Fruit fly (Drosophila melanogaster): ENCODE data around the gene CG14260.

Gene CG14260

DNA sequence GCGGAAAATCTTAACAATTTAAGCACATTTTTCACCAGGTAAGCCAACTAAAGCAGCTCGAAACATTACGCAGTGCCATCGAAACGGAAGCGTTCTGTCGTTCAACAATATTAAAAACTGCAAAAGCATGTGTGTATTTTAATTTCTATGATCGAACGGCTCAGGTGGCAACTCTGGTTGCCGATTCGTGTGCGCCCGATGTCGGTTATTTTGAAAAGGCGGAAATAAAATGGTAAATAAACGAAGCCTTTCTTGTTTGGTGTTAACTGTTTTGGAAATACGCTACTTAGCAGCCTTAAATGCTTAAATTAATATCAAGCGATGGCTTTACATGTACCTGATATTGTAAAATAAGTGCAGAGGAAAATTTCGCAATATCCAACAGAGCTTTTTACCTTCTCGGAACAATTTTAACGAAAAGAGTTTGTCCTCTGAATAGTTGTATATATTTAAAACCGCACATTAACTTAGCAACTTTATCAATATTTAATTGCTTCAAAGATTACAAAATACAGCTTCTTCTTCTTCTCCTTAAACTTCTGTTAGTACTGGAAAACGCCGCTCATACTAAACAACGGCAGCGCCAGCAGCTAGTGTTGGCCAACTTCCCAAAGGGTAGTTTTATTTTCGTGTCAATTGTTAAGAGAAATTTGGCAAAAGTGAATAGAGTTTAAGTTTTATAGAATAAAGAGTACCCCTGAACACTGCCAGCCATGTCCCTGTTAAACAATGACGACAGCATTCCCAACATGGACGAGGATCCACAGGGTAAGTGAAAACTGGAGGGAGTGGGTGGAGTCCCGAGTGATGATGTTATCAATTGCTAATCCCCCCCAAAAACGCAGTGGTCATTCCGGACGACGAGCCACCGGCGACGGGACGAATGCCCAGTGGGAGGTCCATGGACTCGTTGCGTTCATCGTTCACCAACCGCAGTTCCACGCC, 8.1 kb downstream of the CG14260 start, which contains the start of gene CG5934 (continued):
- TF ChIP-seq CG17359 (tag; optimal IDR thresholded peaks at IDR 0.05) (peak; percentile 35), CTCF (GFP tag; optimal IDR thresholded peaks at IDR 0.05) (peak; percentile 53), CG11247 (GFP tag; IDR thresholded peaks at IDR 0.05) (0 out of 2 replicates have a peak, but pooled peaks have one; percentile 46), CG11456 (GFP tag; IDR thresholded peaks at IDR 0.05) (peak; percentile 77; the same call in 2 of the 3 replicates), CG16813 (GFP tag; IDR thresholded peaks at IDR 0.05; ENCODE audit: partially characterized antibody) (0 out of 3 replicates have a peak, but pooled peaks have one; percentile 20), CG7745 (tag; optimal IDR thresholded peaks at IDR 0.05) (no peak), tin (GFP tag; optimal IDR thresholded peaks at IDR 0.05) (peak; percentile 10), toy (GFP tag; IDR thresholded peaks at IDR 0.05) (no peak), chinmo (GFP tag; IDR thresholded peaks at IDR 0.05; ENCODE audit: partially characterized antibody) (no peak), CG6683 (GFP tag; optimal IDR thresholded peaks at IDR 0.05) (no peak), trem (tag; optimal IDR thresholded peaks at IDR 0.05) (peak; percentile 49), pfk (GFP tag; optimal IDR thresholded peaks at IDR 0.05) (peak; percentile 1), CG7839 (tag; optimal IDR thresholded peaks at IDR 0.05) (peak; percentile 21), Myb (GFP tag; optimal IDR thresholded peaks at IDR 0.05) (peak; percentile 90), Ets65A (GFP tag) (peak; percentile 95), CG14441 (GFP tag; IDR thresholded peaks at IDR 0.05) (no peak; the same call in 1 of the 2 replicates), CG9609 (GFP tag; optimal IDR thresholded peaks at IDR 0.05) (no peak), h (optimal IDR thresholded peaks at IDR 0.05) (no peak), ken (GFP tag; IDR thresholded peaks at IDR 0.05) (0 out of 3 replicates have a peak, but pooled peaks have one; percentile 32), Doc2 (GFP tag; IDR thresholded peaks at IDR 0.05) (no peak), amos (GFP tag; IDR thresholded peaks at IDR 0.05; ENCODE audit: partially characterized antibody) (peak; percentile 25; the same call in 1 of the 2 replicates), CG1529 (GFP tag; optimal IDR thresholded peaks at IDR 0.05) (peak; percentile 8), slbo (GFP tag; IDR thresholded peaks at IDR 0.05) (peak; percentile 75), BEAF-32 (GFP tag; optimal IDR thresholded peaks at IDR 0.05) (peak; percentile 38), Hmr (GFP tag; optimal IDR thresholded peaks at IDR 0.05) (peak; percentile 50), vfl (GFP tag; optimal IDR thresholded peaks at IDR 0.05) (peak; percentile 27), TFAM (GFP tag; optimal IDR thresholded peaks at IDR 0.05) (no peak), jumu (GFP tag; optimal IDR thresholded peaks at IDR 0.05) (peak; percentile 38), pzg (GFP tag; optimal IDR thresholded peaks at IDR 0.05) (peak; percentile 59), maf-S (GFP tag; optimal IDR thresholded peaks at IDR 0.05) (peak; percentile 35), CG12155 (GFP tag; optimal IDR thresholded peaks at IDR 0.05) (peak; percentile 34), CG2120 (GFP tag; optimal IDR thresholded peaks at IDR 0.05) (peak; percentile 59), CG10366 (GFP tag; IDR thresholded peaks at IDR 0.05) (peak; percentile 23; the same call in 1 of the 2 replicates), slp2 (GFP tag; optimal IDR thresholded peaks at IDR 0.05) (peak; percentile 33), CG18599 (GFP tag; optimal IDR thresholded peaks at IDR 0.05) (peak; percentile 45), MBD-R2 (GFP tag; IDR thresholded peaks at IDR 0.05) (peak; percentile 67), Bgb (GFP tag; IDR thresholded peaks at IDR 0.05; ENCODE audit: partially characterized antibody) (no peak), lmd (GFP tag; IDR thresholded peaks at IDR 0.05) (no peak; the same call in 1 of the 2 replicates), grn (GFP tag; optimal IDR thresholded peaks at IDR 0.05) (peak; percentile 20), HLH4C (GFP tag; IDR thresholded peaks at IDR 0.05; ENCODE audit: partially characterized antibody) (0 out of 3 replicates have a peak, but pooled peaks have one; percentile 41), fd64A (GFP tag; optimal IDR thresholded peaks at IDR 0.05) (no peak), YL-1 (GFP tag; optimal IDR thresholded peaks at IDR 0.05) (peak; percentile 1), CG4404 (GFP tag; IDR thresholded peaks at IDR 0.05) (no peak), CG1603 (tag; optimal IDR thresholded peaks at IDR 0.05) (peak; percentile 44), ttk (GFP tag; IDR thresholded peaks at IDR 0.05) (peak; percentile 48; the same call in 1 of the 2 replicates), CG9932 (GFP tag; IDR thresholded peaks at IDR 0.05) (peak; percentile 68), CG3281 (GFP tag; optimal IDR thresholded peaks at IDR 0.05) (peak; percentile 29), Sox100B (GFP tag; optimal IDR thresholded peaks at IDR 0.05) (peak; percentile 34), CG2116 (GFP tag; optimal IDR thresholded peaks at IDR 0.05) (peak; percentile 56)
